Fruit fly (Drosophila melanogaster): Measurements from ENCODE around the gene Lectin-galC1.

Lectin-galC1 gene

DNA sequence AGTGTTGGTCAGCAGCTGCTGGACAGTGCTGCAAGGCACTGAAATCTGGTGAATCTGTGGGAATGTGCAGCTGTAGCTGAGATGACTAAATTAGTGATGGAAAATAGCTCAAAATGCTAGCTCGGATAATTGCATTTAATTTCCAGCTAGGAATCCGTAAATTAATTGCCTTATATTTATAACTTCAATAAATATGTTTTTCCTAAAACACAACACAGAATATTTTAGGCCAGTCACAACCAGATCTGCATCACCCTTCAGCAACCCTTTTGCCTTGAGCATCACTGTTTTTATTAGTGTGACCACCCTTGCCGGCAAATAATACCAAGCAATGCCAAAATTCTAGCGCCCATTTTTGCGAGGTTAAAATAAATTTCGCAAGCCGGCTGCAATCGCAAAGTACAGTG, 27.5 kb downstream of the Lectin-galC1 start, which contains the start of gene Hs2st (continued):
- TF ChIP-seq ash1 (GFP tag; optimal IDR thresholded peaks at IDR 0.05) (no peak), CG6272 (GFP tag; IDR thresholded peaks at IDR 0.05) (peak; percentile 95), HLH4C (GFP tag; IDR thresholded peaks at IDR 0.05; ENCODE audit: partially characterized antibody) (no peak), CG6765 (GFP tag; optimal IDR thresholded peaks at IDR 0.05) (peak; percentile 71), CG8478 (optimal IDR thresholded peaks at IDR 0.05) (no peak), CG10267 (tag; optimal IDR thresholded peaks at IDR 0.05) (peak; percentile 99), CG18619 (GFP tag; optimal IDR thresholded peaks at IDR 0.05) (peak; percentile 90), CG12942 (GFP tag; optimal IDR thresholded peaks at IDR 0.05) (peak; percentile 96), CG11456 (GFP tag; IDR thresholded peaks at IDR 0.05) (peak; percentile 91), Ptx1 (GFP tag; IDR thresholded peaks at IDR 0.05) (peak; percentile 97), gem (tag; optimal IDR thresholded peaks at IDR 0.05) (peak; percentile 94), CG15601 (tag; optimal IDR thresholded peaks at IDR 0.05) (peak; percentile 88), CG1529 (GFP tag; optimal IDR thresholded peaks at IDR 0.05) (peak; percentile 82), stwl (tag; optimal IDR thresholded peaks at IDR 0.05) (peak; percentile 89), Hr39 (optimal IDR thresholded peaks at IDR 0.05) (no peak), sr (GFP tag; IDR thresholded peaks at IDR 0.05) (peak; percentile 46; the same call in 1 of the 3 replicates), CG34224 (GFP tag; IDR thresholded peaks at IDR 0.05; ENCODE audit: partially characterized antibody) (no peak), CG11723 (GFP tag; optimal IDR thresholded peaks at IDR 0.05) (peak; percentile 85), D19B (GFP tag; optimal IDR thresholded peaks at IDR 0.05) (peak; percentile 80), CG14050 (GFP tag; IDR thresholded peaks at IDR 0.05) (peak; percentile 86), CG4617 (GFP tag; optimal IDR thresholded peaks at IDR 0.05; ENCODE audit: borderline replicate concordance) (peak; percentile 96), CG12104 (GFP tag; optimal IDR thresholded peaks at IDR 0.05) (peak; percentile 85), Nf-YB (GFP tag; optimal IDR thresholded peaks at IDR 0.05) (peak; percentile 65), MTF-1 (GFP tag; optimal IDR thresholded peaks at IDR 0.05; ENCODE audit: borderline replicate concordance) (peak; percentile 42), CG17385 (GFP tag; optimal IDR thresholded peaks at IDR 0.05) (peak; percentile 82), CG33557 (GFP tag; optimal IDR thresholded peaks at IDR 0.05) (peak; percentile 86), zfh2 (GFP tag; optimal IDR thresholded peaks at IDR 0.05) (peak; percentile 98), fu2 (GFP tag; optimal IDR thresholded peaks at IDR 0.05) (peak; percentile 96), pros (GFP tag; optimal IDR thresholded peaks at IDR 0.05) (peak; percentile 1), Nf-YA (GFP tag; IDR thresholded peaks at IDR 0.05) (peak; percentile 65; the same call in 1 of the 2 replicates), CG16813 (GFP tag; IDR thresholded peaks at IDR 0.05; ENCODE audit: partially characterized antibody) (peak; percentile 52; the same call in 2 of the 3 replicates), CG1792 (GFP tag; optimal IDR thresholded peaks at IDR 0.05) (peak; percentile 89), CG31224 (GFP tag; IDR thresholded peaks at IDR 0.05) (peak; percentile 90), zen2 (GFP tag; IDR thresholded peaks at IDR 0.05; ENCODE audit: partially characterized antibody) (no peak), Drgx (GFP tag; IDR thresholded peaks at IDR 0.05) (peak; percentile 86), Aef1 (GFP tag; IDR thresholded peaks at IDR 0.05) (peak; percentile 94), BEAF-32 (GFP tag; optimal IDR thresholded peaks at IDR 0.05) (peak; percentile 68), CG7357 (GFP tag; IDR thresholded peaks at IDR 0.05) (peak; percentile 87), CG31365 (tag; optimal IDR thresholded peaks at IDR 0.05) (peak; percentile 66), CG15479 (GFP tag; optimal IDR thresholded peaks at IDR 0.05) (peak; percentile 93), BtbVII (GFP tag; optimal IDR thresholded peaks at IDR 0.05) (peak; percentile 79), Atf-2 (GFP tag; optimal IDR thresholded peaks at IDR 0.05) (peak; percentile 96), Fer3 (tag; optimal IDR thresholded peaks at IDR 0.05) (peak; percentile 88), wek (GFP tag; optimal IDR thresholded peaks at IDR 0.05) (peak; percentile 46), CG17612 (GFP tag; IDR thresholded peaks at IDR 0.05) (peak; percentile 78), schlank (tag; optimal IDR thresholded peaks at IDR 0.05) (peak; percentile 78), tx (GFP tag; optimal IDR thresholded peaks at IDR 0.05) (peak; percentile 96), Blimp-1 (GFP tag; optimal IDR thresholded peaks at IDR 0.05) (peak; percentile 83), CG6813 (GFP tag; optimal IDR thresholded peaks at IDR 0.05) (peak; percentile 61), Med (GFP tag) (peak; percentile 99)

All from whole organism, embryonic.